Fruit fly (Drosophila melanogaster) whole organism: ENCODE results near the gene CG44002.
"Not testable (repeated sequence)": the region's sequence is repeated elsewhere in the genome, so short reads cannot be mapped to it uniquely, and the experiment has no call there.

ENCODE experiments used
- CG8478 ChIP-seq: fragments of >200 bp; optimal IDR thresholded peaks from 2 replicates; lab custom pipeline; 2018; ENCODE audit warnings: inconsistent platforms
- Dll ChIP-seq: fragments of >200 bp; optimal IDR thresholded peaks from 2 replicates; lab custom pipeline; 2017
- EcR ChIP-seq, 2 experiments: fragments of >200 bp; optimal IDR thresholded peaks; 2 replicates each; lab custom pipeline; 2017; ENCODE audit warnings: missing biosample characterization in 2 of 2, missing genetic modification characterization in 2 of 2, missing genetic modification reagents in 2 of 2
- pan ChIP-seq: fragments of >200 bp; optimal IDR thresholded peaks from 2 replicates; lab custom pipeline; 2017
- psq ChIP-seq: fragments of >200 bp; optimal IDR thresholded peaks from 2 replicates; lab custom pipeline; 2017
- usp ChIP-seq: fragments of >200 bp; optimal IDR thresholded peaks from 2 replicates; lab custom pipeline; 2017; ENCODE audit warnings: missing biosample characterization, missing genetic modification characterization, mixed read lengths

CG44002 gene

DNA sequence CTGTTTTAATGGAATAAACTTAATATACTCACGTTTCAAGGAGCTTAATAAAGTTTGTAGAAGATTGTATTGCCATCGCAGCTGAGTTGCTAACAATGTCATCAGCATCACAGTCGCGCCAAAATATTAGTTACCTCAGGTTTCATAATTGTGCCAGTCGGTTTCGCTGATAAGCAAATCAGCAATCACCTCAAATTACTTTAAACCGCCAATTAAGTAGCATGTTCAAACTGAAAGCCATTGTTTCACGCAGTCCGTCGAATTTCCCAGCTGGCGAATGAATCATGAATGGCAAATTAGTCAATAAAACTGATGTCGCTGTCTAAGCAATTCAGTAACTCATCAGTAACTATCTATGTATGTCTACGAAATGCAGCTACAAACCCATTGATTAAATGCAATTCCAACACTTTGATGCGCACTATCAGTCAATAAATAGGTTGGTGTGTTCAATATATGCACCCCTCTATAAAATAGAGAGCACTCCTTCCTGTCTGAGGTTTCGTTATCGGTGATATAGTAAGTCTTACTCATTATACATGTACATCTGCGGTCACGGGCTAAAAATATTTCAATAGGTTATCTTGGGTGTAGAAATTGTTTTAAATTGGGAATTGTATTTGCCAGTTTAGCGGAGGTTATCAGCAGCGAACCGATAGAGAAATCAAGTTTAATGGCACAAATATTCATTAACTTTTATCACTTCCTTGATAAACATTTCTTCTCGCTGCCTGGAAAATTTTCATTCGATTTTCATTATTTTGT is 6.5 kb downstream of the CG44002 start:
- TF ChIP-seq CG8478 (no peak), usp (GFP tag; lab: Kevin White, UChicago) (no peak), EcR (GFP tag; optimal IDR thresholded peaks at IDR 0.05; lab: Kevin White, UChicago) (no peak), Dll (no peak), pan (no peak), psq (lab: Kevin White, UChicago) (no peak)

DNA sequence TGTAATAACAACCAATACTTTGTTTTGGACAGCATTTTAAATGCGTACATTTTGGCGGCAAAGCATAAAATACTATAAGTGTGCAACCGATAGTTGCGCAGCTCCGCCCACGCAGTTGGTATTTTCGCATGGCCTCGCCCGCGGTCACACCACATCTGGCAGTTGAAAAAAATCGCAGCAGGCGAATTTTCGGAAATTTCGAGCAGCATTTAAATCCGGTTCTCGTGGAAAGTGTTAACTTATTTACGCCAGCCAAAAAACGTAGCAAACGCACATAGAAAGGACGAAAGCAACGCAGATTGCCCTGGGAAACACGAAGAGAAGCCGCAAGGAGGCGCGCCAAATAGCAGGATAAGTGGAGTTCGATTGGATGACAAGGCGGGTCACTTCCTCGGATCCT is 7.4 kb downstream of the CG44002 start, which contains the start of gene Hydr2:
TSS of gene Hydr2 (plus strand) at position 156 of the 400 bp plus-strand sequence.
- not testable (repeated sequence) for TF ChIP-seq Dll; CG8478; EcR (GFP tag; optimal IDR thresholded peaks at IDR 0.05; lab: Kevin White, UChicago)

DNA sequence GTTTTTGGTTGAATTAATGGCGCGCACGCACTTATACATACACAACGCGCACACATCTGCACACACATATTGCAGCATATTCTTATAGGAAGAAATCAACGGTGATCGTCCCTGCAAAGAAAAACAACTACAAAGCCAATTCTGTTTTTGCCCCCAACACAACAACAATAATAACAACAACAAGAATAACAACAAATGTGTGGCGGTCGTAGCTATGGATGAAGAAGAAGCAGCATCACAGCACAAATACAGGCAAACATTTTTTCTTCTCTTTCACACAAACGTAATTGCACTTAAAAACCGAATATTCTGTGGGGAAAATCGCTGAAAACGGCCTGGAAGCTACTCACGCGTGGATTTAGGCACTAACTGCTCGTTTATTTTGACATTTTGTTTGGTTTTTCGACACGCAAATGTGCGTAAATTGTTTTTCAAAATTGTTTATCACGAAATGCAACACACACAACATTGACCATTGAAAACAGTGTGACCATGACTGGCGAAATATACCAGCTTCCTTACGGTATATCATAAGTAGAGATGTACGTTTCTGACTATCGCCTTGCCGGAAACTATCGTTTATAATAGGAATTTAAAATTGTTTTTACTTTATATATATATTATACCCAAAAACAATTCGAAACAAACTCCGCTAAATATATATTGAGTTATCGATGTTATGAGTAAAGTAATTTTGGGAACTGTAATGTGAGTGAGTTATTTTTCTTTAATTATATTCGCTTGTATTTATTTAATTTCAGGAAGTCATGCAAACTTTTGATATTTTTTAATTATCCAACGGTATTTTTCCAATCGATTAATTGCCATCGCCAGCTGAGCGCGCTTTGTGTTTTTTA is 11.5 kb downstream of the CG44002 start, which contains the start of the genes Mad and gkt:
TSS of gene Mad (minus strand) at position 500 of the 857 bp plus-strand sequence.
TSS of gene gkt (plus strand) at position 807 of the 857 bp plus-strand sequence.
- TF ChIP-seq Dll (no peak), psq (lab: Kevin White, UChicago) (no peak)

DNA sequence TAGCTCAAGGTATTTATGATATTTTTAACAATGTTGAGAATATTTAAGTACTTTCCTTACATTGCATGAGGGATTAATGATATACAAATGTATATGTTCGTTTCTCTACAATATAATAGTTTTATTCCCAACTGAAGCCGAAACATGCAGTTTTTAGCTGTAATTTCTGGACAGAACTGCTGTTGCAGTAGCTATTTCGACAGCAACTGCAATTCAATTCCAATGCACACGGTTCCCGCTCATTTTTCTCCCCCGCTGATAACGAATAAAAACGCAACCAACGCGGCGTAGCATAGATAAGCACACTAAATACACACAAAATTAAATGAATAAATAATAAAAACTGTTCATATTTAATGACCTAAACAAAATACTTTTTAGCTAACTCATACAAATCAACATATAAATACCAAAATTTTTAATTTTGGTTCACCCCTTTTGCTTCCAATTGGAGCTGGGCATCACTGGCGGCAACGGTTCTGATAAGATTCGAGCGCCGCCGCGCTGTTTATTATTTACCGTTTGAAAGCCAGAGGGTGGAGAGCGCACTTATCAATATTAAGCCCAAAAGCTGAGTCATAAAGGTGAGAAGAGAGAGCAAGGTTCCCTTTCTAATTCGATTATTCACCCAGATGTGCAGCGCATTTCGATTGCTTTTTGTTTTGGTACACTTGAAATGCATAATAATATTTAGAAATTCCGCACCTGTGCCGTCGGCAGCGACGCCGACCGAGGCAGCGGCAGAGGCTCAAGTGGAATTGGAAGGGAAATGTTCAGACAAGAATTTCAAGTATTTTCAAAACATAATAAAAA is 12.4 kb downstream of the CG44002 start:
- TF ChIP-seq Dll = no peak
- no peak for TF ChIP-seq psq (lab: Kevin White, UChicago)
- TF ChIP-seq EcR (GFP tag; optimal IDR thresholded peaks at IDR 0.05; lab: Kevin White, UChicago) = no peak
- TF ChIP-seq CG8478 = no peak
- no peak for TF ChIP-seq usp (GFP tag; lab: Kevin White, UChicago)
- no peak for TF ChIP-seq pan

DNA sequence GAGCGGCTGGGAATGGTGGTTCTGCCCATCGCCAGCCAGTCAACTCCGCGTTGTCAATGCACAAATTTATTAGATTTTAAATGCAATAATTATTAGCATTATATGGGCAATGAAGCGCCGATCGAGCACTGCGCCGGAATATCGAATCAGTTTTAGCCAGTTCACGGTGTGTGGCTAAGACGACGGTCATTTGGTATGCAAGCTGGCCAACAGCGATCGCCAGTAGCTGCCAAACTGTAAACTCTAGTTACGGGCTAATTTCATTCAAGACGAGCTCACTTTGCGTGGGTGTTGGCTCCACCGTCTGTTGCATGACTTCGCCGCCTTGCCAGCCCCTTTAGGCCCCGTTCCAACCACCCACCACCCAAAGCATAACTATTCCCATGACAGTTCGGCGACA is 15.1 kb downstream of the CG44002 start:
- TF ChIP-seq EcR (GFP tag; optimal IDR thresholded peaks at IDR 0.05; lab: Kevin White, UChicago) (no peak), usp (GFP tag; lab: Kevin White, UChicago) (no peak), psq (lab: Kevin White, UChicago) (no peak), pan (no peak), Dll (no peak), CG8478 (no peak)

DNA sequence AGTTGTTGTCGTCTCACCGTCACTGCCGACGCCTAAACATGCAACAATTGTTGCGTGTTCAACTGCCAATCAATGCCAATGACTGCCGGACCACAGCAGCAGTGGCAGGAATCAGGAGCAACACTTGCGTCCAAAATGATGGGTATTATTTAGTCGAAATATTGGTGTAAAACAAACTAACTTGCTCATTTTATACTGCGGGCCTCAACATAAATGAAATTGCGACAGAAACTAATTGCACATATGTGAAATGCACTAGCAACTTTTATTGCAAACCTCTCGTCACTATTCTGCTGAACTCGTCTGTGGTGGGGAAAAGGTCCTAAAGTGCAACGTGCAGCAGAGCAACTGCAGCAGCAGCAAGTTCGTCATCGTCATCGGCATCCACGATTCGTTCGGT is 16.1 kb downstream of the CG44002 start:
- no peak for TF ChIP-seq usp (GFP tag; lab: Kevin White, UChicago)
- no peak for TF ChIP-seq CG8478
- no peak for TF ChIP-seq pan
- TF ChIP-seq Dll = no peak
- no peak for TF ChIP-seq EcR (GFP tag; optimal IDR thresholded peaks at IDR 0.05; lab: Kevin White, UChicago)
- no peak for TF ChIP-seq psq (lab: Kevin White, UChicago)

DNA sequence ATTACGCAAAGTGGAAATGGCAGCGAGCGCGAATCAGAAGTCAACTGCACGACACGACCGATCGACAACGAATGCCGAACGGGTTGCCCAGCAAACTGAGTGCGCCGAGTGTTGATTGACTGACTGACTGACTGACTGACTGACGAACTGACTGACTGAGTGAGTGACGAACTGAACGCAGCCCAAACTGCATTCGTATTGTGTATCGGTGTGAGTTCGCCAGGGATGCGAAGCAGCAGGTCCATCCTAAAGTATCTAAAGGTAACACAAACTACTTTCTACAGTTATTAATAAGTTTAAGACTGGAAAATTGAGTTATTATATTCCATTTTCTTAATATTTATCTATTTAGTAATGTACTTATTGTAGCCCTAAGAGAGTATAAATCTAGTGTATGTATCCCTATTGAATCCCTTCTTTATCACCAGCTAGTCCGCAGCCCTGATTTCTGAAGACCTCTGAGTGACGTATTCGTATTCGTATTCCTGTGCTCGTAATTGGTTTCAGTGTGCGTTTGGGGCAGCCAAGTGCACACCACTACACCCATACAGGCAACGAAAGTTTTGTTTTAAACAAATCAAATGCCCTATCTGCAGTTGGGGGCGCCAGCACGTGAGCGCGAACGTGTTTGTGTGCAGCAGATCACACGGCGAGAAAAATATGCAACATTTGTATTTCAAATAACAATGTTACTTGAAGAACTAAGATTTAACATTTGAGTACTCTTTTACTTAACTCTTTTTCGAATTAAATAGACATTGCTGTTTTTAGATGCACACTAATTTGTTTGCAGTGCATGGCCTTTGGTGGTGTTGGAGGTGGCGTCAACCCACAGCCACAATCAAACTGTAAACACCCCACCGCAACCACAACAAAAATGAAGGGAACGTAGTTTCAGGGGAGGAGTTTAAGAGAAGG is 17.9 kb downstream of the CG44002 start:
- TF ChIP-seq Dll = no peak
- TF ChIP-seq usp (GFP tag; lab: Kevin White, UChicago) = no peak
- no peak for TF ChIP-seq EcR (GFP tag; optimal IDR thresholded peaks at IDR 0.05; lab: Kevin White, UChicago)
- TF ChIP-seq pan = no peak
- no peak for TF ChIP-seq CG8478
- no peak for TF ChIP-seq psq (lab: Kevin White, UChicago)

DNA sequence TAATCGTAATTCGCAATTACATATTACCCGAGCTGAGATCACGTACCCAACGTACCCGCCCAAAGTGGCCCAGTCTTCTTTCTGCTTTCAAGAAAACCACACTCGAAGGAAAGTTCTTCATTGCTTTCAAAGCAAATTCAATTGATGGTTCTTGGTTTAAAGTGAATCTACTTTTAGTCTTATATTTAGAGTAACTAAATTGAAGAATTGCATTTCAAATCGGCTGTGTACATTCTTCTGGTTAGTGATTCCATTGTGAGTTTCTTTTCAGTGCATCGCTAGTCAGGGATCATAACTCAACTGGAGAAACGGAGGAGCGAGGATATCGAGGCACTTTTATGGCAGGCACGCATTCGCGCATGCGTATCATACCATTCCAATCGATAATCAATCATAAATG is 19.2 kb downstream of the CG44002 start:
- TF ChIP-seq CG8478 = no peak
- no peak for TF ChIP-seq Dll
- TF ChIP-seq EcR (GFP tag; optimal IDR thresholded peaks at IDR 0.05; lab: Kevin White, UChicago) = no peak
- TF ChIP-seq usp (GFP tag; lab: Kevin White, UChicago) = no peak
- TF ChIP-seq psq (lab: Kevin White, UChicago) = no peak
- TF ChIP-seq pan = no peak

DNA sequence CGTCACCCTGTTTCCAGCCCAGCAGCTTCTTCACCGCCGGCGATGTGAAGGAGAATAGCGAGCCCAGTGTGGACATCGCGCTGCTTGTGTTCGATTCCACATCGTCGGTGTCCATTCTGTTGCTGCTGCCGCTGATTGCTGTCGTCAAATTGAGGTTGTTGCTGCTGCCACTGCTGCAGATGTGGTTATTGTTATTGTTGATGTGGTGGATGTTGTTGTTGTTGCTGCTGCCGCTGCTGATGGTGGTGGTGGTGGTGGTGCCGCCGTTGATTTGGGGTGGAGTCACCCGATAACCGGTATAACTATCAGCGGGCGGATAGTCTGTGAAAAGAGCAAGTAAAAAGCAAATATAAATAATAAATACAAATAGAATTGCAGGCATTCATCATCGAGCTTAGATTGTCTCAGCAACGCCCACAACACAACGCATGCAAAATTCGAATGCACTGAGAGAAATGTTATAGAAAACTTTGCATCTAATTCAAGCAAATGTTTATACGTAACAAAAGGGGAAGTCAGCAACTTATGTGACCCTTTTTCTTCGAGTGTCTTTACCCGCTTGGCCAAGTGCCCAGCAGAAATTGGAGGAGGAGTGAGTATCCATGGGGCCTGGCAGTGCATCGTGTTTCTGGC is 21.8 kb downstream of the CG44002 start:
- TF ChIP-seq usp (GFP tag; lab: Kevin White, UChicago) (no peak), EcR (GFP tag; optimal IDR thresholded peaks at IDR 0.05; lab: Kevin White, UChicago) (no peak), pan (no peak), CG8478 (no peak), Dll (no peak), psq (lab: Kevin White, UChicago) (no peak)

DNA sequence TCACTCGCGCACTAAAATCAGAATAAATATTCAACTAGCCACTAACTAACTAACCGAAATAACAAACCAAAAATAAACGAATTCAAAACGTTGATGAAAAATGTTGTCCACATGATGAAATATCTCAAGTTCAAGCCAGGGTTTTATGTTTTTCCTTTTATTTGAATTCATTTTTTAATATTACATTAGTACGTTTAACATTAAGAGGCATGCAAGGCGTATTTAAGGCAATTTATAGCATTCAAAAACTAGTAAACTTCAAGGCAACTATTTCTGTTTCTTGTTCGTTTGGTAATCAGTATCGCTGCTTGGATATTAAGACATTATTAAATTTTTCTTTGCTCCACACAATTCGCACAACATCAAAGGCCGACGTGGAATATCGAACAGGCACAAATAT is 25.0 kb downstream of the CG44002 start:
- TF ChIP-seq EcR (GFP tag; optimal IDR thresholded peaks at IDR 0.05; lab: Kevin White, UChicago) (no peak), CG8478 (no peak), psq (lab: Kevin White, UChicago) (no peak), Dll (no peak), usp (GFP tag; lab: Kevin White, UChicago) (no peak), pan (no peak)

DNA sequence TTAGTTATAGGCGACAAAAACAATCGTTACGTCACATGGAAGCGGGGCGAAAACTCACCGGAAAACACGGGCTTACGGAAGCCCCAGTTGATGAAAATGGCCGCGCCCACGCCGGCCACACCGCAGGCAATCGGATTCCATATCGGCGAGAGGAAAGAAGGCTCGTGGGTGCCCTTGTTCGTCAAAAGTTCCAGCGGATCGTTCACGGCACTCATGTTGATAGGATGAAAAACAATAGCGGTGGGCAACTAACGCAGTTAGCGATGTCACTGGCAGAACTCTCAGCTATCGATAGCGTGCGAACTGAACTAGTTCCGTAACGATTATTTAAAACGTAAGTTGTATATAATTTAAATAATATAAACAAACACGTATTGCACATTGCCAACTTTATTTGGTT is 25.4 kb downstream of the CG44002 start, which contains the start of gene ND-B14.5B:
TSS of gene ND-B14.5B (minus strand) at position 379 of the 400 bp plus-strand sequence.
- no peak for TF ChIP-seq CG8478
- no peak for TF ChIP-seq psq (lab: Kevin White, UChicago)
- no peak for TF ChIP-seq Dll
- no peak for TF ChIP-seq pan
- TF ChIP-seq usp (GFP tag; lab: Kevin White, UChicago) = no peak
- no peak for TF ChIP-seq EcR (GFP tag; optimal IDR thresholded peaks at IDR 0.05; lab: Kevin White, UChicago)
